Worm (Caenorhabditis elegans): ENCODE measurements around the gene hlh-3.

DNA sequence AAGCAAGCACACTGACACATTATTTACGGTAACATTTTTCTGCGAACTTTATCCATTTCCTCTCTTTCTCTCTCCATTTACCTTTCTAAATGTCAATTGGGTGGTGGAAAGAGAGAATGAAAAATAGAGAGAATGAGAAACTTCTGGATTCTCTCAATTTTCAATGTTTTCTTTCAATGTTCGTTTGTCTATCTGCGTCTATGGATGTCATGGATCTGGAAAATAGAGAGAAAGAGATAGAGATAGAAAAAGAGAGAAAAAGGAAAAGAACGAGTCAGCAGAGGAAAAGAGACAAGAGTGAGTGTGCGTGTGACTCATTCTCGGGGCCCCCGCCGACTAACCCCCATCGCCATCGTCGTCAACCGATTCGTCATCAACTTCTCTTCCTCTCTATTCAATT is 26.4 kb downstream of the hlh-3 start, which contains the start of gene jun-1:
- TF ChIP-seq nhr-23 (tag; optimal IDR thresholded peaks at IDR 0.05) = no peak
- TF ChIP-seq nhr-6 (tag; optimal IDR thresholded peaks at IDR 0.05) = peak; percentile 80
- peak; percentile 51 for TF ChIP-seq ceh-16 (tag; optimal IDR thresholded peaks at IDR 0.05)
- TF ChIP-seq nhr-25 (tag; optimal IDR thresholded peaks at IDR 0.05) = peak; percentile 94
- peak; percentile 67 for TF ChIP-seq blmp-1 (tag; optimal IDR thresholded peaks at IDR 0.05; ENCODE audit: insufficient read depth)
- peak; percentile 12 for TF ChIP-seq mab-5 (tag; optimal IDR thresholded peaks at IDR 0.05)
- TF ChIP-seq egl-27 (tag; optimal IDR thresholded peaks at IDR 0.05) = peak; percentile 90
- peak; percentile 93 for TF ChIP-seq nhr-21 (tag; optimal IDR thresholded peaks at IDR 0.05)
- TF ChIP-seq nhr-12 (tag; optimal IDR thresholded peaks at IDR 0.05) = no peak

Measured in whole organism, L2 larva.